Fruit fly (Drosophila melanogaster): ENCODE results near the gene dyw.

The dyw gene

DNA sequence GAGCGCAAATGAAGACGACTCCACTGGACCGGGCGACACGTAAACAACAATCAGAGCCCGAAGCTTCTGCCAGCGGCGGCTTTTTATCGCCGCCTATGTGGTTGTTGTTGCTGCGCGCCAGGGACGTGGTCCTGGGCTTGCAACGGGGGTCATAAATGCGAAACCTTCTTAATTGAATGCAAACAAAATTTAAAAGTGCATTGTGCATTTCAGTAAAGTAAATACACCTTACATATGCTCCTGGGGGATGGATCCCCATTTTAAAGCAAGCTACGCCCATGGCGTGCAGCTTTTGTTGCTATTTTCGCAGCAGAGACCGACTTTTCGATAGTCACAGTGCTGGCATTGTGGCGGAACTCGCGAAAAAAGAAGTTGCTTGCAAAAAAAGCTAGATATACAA is 10.0 kb upstream of the dyw start, which contains the start of gene Ugalt (continued):
- TF ChIP-seq Met (GFP tag; optimal IDR thresholded peaks at IDR 0.05) (peak; percentile 100), ss (GFP tag; optimal IDR thresholded peaks at IDR 0.05) (peak; percentile 100), CG8119 (GFP tag; IDR thresholded peaks at IDR 0.05) (peak; percentile 100), CG6808 (GFP tag; optimal IDR thresholded peaks at IDR 0.05) (peak; percentile 100), fkh (GFP tag; optimal IDR thresholded peaks at IDR 0.05) (peak; percentile 100), CG11902 (GFP tag; optimal IDR thresholded peaks at IDR 0.05) (peak; percentile 100), CG6163 (GFP tag; IDR thresholded peaks at IDR 0.05) (peak; percentile 100), Hr39 (GFP tag; optimal IDR thresholded peaks at IDR 0.05) (peak; percentile 100), CG15336 (GFP tag; IDR thresholded peaks at IDR 0.05) (peak; percentile 100), CG11762 (GFP tag; optimal IDR thresholded peaks at IDR 0.05; ENCODE audit: insufficient read depth) (peak; percentile 100), Sox14 (GFP tag; optimal IDR thresholded peaks at IDR 0.05) (peak; percentile 100), CG31627 (GFP tag; optimal IDR thresholded peaks at IDR 0.05) (peak; percentile 100), lz (GFP tag; optimal IDR thresholded peaks at IDR 0.05) (peak; percentile 100), CG16779 (tag; optimal IDR thresholded peaks at IDR 0.05) (peak; percentile 100), Hr38 (GFP tag; optimal IDR thresholded peaks at IDR 0.05) (peak; percentile 100), acj6 (GFP tag; optimal IDR thresholded peaks at IDR 0.05) (peak; percentile 100), Eip93F (GFP tag; optimal IDR thresholded peaks at IDR 0.05) (peak; percentile 100), CG6854 (GFP tag; optimal IDR thresholded peaks at IDR 0.05) (peak; percentile 100), svp (GFP tag) (peak; percentile 100), esn (GFP tag; optimal IDR thresholded peaks at IDR 0.05) (peak; percentile 100), Sox102F (GFP tag; optimal IDR thresholded peaks at IDR 0.05) (peak; percentile 100), achi (GFP tag; optimal IDR thresholded peaks at IDR 0.05) (peak; percentile 100), dac (GFP tag; optimal IDR thresholded peaks at IDR 0.05) (peak; percentile 100), cyc (GFP tag; optimal IDR thresholded peaks at IDR 0.05) (peak; percentile 100)

DNA sequence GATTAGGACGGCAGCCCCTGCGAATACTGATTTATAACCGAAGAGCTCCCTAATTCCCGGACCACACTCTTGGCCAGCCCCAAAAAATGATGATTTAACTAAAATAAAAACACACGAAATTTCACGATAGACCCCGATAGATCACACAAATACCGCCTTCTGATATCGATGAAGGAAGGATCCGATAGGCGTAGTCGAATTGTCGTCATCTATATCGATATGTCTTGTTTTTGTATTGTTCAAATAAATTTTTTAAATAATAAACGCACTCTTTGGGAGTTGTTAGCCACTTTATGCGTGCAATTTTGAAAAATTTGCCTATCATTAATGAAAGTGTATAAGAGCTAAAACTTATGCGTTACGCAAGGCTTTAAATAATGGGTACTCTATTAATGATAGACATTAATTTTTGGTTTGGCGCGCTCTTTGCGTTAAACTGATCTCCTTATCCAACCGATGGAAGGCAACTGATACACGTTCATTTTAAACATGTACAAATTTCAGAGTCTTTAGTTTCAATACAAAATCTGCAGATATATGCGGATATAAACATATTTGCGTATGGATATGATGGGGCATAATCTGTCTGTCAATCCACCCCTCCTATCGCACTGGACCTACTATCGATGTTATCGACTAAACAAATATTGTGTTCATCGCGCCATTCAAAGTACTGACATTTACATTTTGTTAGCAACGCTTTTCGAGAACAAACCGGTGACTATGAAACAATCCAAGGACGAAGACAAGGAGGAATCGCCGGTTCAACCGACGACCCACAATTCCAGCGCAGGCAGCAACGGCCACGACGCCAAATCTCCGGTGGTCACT is 4.6 kb upstream of the dyw start, which contains the start of the genes Spg7 and Lint-O:
Gene Spg7 (minus strand): TSS at position 148 of the 831 bp plus-strand sequence.
Gene Lint-O (plus strand): TSS at position 638 of the 831 bp plus-strand sequence.
- TF ChIP-seq fkh (GFP tag; optimal IDR thresholded peaks at IDR 0.05) (peak; percentile 70), Hr39 (GFP tag; optimal IDR thresholded peaks at IDR 0.05) (no peak), CG15336 (GFP tag; IDR thresholded peaks at IDR 0.05) (no peak), CG8119 (GFP tag; IDR thresholded peaks at IDR 0.05) (no peak), Sox102F (GFP tag; optimal IDR thresholded peaks at IDR 0.05) (no peak)

dm6 chrX:2690376-2690775 is 3.3 kb downstream of the dyw start:
- no peak for TF ChIP-seq CG11762 (GFP tag; optimal IDR thresholded peaks at IDR 0.05; ENCODE audit: insufficient read depth)
- TF ChIP-seq Eip78C (GFP tag): no peak
- TF ChIP-seq Hr4 (GFP tag; optimal IDR thresholded peaks at IDR 0.05): no peak
- TF ChIP-seq ss (GFP tag; optimal IDR thresholded peaks at IDR 0.05): no peak
- TF ChIP-seq CG6792 (GFP tag; optimal IDR thresholded peaks at IDR 0.05): no peak
- TF ChIP-seq lz (GFP tag; optimal IDR thresholded peaks at IDR 0.05): no peak
- no peak for TF ChIP-seq CG10669 (GFP tag; optimal IDR thresholded peaks at IDR 0.05)
- TF ChIP-seq CG8319 (GFP tag; optimal IDR thresholded peaks at IDR 0.05): no peak
- TF ChIP-seq CG8119 (GFP tag; IDR thresholded peaks at IDR 0.05): no peak
- TF ChIP-seq CG16779 (tag; optimal IDR thresholded peaks at IDR 0.05): no peak
- TF ChIP-seq dsx (GFP tag; optimal IDR thresholded peaks at IDR 0.05; ENCODE audit: poor library complexity, severe bottlenecking): no peak
- TF ChIP-seq pdm3 (GFP tag; optimal IDR thresholded peaks at IDR 0.05): no peak

DNA sequence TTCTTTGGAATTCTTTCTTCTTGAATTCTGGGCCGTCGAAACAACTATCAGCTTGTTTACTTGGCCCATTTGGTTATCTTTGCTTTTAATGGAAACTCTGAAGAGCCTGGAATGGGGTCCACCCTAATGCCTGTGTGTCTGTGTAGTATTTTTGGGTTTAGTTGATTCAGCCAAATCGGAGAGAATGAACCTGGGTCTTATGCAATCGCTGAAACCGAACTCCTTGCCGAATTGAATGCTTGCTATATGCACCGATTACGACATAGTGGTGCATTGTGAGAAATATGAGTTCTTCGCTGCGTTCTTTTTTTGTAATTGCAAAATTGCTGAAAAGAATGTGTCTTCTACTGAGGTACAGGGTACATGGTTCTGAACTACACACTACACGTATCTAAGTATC is 6.8 kb downstream of the dyw start:
- TF ChIP-seq dsx (GFP tag; optimal IDR thresholded peaks at IDR 0.05; ENCODE audit: poor library complexity, severe bottlenecking) (no peak), acj6 (GFP tag; optimal IDR thresholded peaks at IDR 0.05) (no peak), spab (GFP tag; optimal IDR thresholded peaks at IDR 0.05) (no peak), lz (GFP tag; optimal IDR thresholded peaks at IDR 0.05) (no peak), fkh (GFP tag; optimal IDR thresholded peaks at IDR 0.05) (no peak), CG11902 (GFP tag; optimal IDR thresholded peaks at IDR 0.05) (no peak), CG3032 (tag; optimal IDR thresholded peaks at IDR 0.05) (no peak), dac (GFP tag; optimal IDR thresholded peaks at IDR 0.05) (no peak), CG6792 (GFP tag; optimal IDR thresholded peaks at IDR 0.05) (no peak), salr (GFP tag; optimal IDR thresholded peaks at IDR 0.05) (no peak), Hr38 (GFP tag; optimal IDR thresholded peaks at IDR 0.05) (no peak), pdm3 (GFP tag; optimal IDR thresholded peaks at IDR 0.05) (no peak), esn (GFP tag; optimal IDR thresholded peaks at IDR 0.05) (no peak), Ets96B (tag; optimal IDR thresholded peaks at IDR 0.05) (no peak), vri (GFP tag; optimal IDR thresholded peaks at IDR 0.05) (no peak), CG31627 (GFP tag; optimal IDR thresholded peaks at IDR 0.05) (no peak), CG11762 (GFP tag; optimal IDR thresholded peaks at IDR 0.05; ENCODE audit: insufficient read depth) (no peak)

Data from whole organism, prepupa.